Worm (Caenorhabditis elegans): ENCODE results near the gene Y61A9LA.3.

- TF ChIP-seq nhr-28 (tag; optimal IDR thresholded peaks at IDR 0.05) = no peak
- TF ChIP-seq eor-1 (tag; optimal IDR thresholded peaks at IDR 0.05) = no peak
- no peak for TF ChIP-seq nhr-12 (tag; optimal IDR thresholded peaks at IDR 0.05)
- no peak for TF ChIP-seq fos-1 (tag; optimal IDR thresholded peaks at IDR 0.05)
- TF ChIP-seq mdl-1 (tag; optimal IDR thresholded peaks at IDR 0.05) = no peak
- TF ChIP-seq unc-62 (GFP tag; optimal IDR thresholded peaks at IDR 0.05) = no peak
- TF ChIP-seq ZK546.5 (tag; optimal IDR thresholded peaks at IDR 0.05) = no peak
- no peak for TF ChIP-seq pha-4 (tag; optimal IDR thresholded peaks at IDR 0.05)
- TF ChIP-seq elt-3 (tag; optimal IDR thresholded peaks at IDR 0.05) = no peak
- TF ChIP-seq unc-39 (tag; optimal IDR thresholded peaks at IDR 0.05) = no peak
These were observed 8.4 kb upstream of the Y61A9LA.3 start for ce11 chrV:4562493-4562892.
